Worm (Caenorhabditis elegans): ENCODE measurements around the gene F22B7.9.

The F22B7.9 gene

DNA sequence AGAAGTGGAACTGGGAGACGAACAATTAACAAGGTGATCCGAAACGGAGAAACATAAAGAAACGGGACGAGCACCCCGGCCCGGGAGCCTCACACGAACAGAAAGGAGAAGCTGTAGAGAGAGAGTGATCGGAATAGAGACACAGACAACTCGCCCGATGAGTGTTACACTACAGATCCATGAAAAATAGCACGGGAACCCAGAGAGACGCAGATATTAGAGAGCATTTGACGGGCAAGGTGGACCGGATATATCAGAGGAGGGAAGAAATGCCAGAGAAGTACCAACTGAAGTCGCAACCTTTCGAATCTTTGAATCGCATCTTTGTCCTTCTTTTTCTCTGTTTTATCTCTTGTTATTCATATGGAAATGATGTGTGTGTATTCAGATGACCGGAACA lies 30.7 kb upstream of the F22B7.9 start, which contains the start of gene anmt-1:
Gene anmt-1 (plus strand): TSS at position 388 of the 400 bp plus-strand sequence.
- no peak for TF ChIP-seq hlh-30 (tag; optimal IDR thresholded peaks at IDR 0.05; ENCODE audit: insufficient read depth)
- TF ChIP-seq hlh-11 (tag; optimal IDR thresholded peaks at IDR 0.05): no peak
- peak; percentile 45 for TF ChIP-seq mes-2 (tag; optimal IDR thresholded peaks at IDR 0.05; ENCODE audit: poor library complexity, severe bottlenecking)

DNA sequence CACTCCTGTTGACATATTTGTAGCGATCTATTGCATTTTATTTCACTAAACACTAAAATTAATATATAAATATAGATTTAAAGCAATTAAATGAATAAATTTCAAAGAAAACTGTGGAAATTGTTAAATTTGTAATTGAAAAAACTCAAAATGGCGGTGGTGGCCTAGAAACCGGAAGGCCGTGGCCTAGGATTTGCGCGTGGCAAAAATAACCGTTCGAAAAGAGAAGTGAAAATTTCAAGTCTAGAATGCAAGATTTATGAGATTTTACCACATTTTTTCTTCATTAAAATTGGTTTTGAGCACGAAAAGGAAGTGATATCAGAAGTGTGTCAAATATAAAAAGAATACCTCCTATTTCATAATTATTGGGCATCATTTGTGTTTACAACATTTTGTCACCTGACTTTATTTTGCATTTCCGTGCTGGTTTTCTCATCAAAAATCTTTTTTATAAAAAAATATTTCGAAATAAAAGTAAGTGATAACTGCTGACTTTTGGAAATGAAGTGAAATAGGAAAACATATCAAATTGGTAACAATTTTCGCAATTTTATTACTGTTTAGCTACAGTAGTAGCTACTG lies 30.0 kb upstream of the F22B7.9 start, which contains the start of gene fli-1:
Gene fli-1 (minus strand): TSS at position 58 of the 585 bp plus-strand sequence.
- peak in 1 of 2 experiments; percentile 66 for TF ChIP-seq hif-1 (tag; optimal IDR thresholded peaks at IDR 0.05)
- TF ChIP-seq F49E8.2 (tag; optimal IDR thresholded peaks at IDR 0.05; ENCODE audit: borderline replicate concordance): no peak
- peak; percentile 60 for TF ChIP-seq lin-38 (GFP tag; IDR thresholded peaks at IDR 0.05)
- TF ChIP-seq mes-2 (tag; optimal IDR thresholded peaks at IDR 0.05; ENCODE audit: poor library complexity, severe bottlenecking): peak; percentile 94
- no peak for TF ChIP-seq daf-16 (GFP tag; optimal IDR thresholded peaks at IDR 0.05)
- peak; percentile 60 for TF ChIP-seq daf-16 (tag; optimal IDR thresholded peaks at IDR 0.05)
- 0 out of 2 replicates have a peak, but pooled peaks have one; percentile 27 for TF ChIP-seq Y48G9A.11 (GFP tag; IDR thresholded peaks at IDR 0.05)
- no peak for TF ChIP-seq sdz-12 (GFP tag; optimal IDR thresholded peaks at IDR 0.05)
- peak; percentile 22 for TF ChIP-seq hlh-30 (tag; optimal IDR thresholded peaks at IDR 0.05; ENCODE audit: insufficient read depth)
- TF ChIP-seq dpl-1 (GFP tag; optimal IDR thresholded peaks at IDR 0.05): peak; percentile 39
- TF ChIP-seq ztf-7 (tag; optimal IDR thresholded peaks at IDR 0.05): no peak
- peak; percentile 7 for TF ChIP-seq mep-1 (tag; optimal IDR thresholded peaks at IDR 0.05)
- TF ChIP-seq unc-130 (GFP tag; optimal IDR thresholded peaks at IDR 0.05): peak; percentile 90
- no peak for TF ChIP-seq nhr-41 (GFP tag; IDR thresholded peaks at IDR 0.05)
- peak in 1 of 2 experiments; percentile 35 for TF ChIP-seq lsy-2 (tag; optimal IDR thresholded peaks at IDR 0.05)

DNA sequence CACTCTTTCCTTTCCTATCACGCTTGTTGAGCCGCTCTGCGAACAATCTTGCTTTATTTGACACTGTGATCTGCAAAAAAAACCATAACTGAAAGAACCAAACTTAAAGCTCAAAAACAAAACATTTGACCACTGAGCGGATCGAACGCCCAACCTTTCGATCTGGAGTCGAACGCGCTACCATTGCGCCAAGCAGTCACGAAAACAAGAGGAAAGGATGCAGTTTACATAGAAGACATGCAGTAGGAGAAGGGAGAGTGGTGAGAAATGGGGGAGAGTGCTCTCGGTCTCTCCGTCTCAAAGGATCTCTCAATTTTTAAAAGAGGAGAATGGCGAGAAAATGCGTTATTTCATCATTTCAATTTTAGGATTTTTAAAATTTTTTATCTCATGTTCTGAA lies 24.6 kb upstream of the F22B7.9 start:
- TF ChIP-seq hlh-11 (tag; optimal IDR thresholded peaks at IDR 0.05) (peak; percentile 46), arid-1 (GFP tag; conservative IDR thresholded peaks at IDR 0.05) (peak; percentile 90), nhr-25 (tag; optimal IDR thresholded peaks at IDR 0.05; ENCODE audit: borderline replicate concordance, insufficient read depth) (no peak), snpc-1.2 (GFP tag; IDR thresholded peaks at IDR 0.05) (peak; percentile 80), lin-13 (GFP tag; optimal IDR thresholded peaks at IDR 0.05) (peak; percentile 72), nhr-10 (tag; optimal IDR thresholded peaks at IDR 0.05) (no peak), F37D6.2 (tag; optimal IDR thresholded peaks at IDR 0.05) (peak; percentile 50), zip-11 (GFP tag; IDR thresholded peaks at IDR 0.05) (0 out of 2 replicates have a peak, but pooled peaks have one; percentile 36), Y48G9A.11 (GFP tag; IDR thresholded peaks at IDR 0.05) (peak; percentile 81), Y5F2A.4 (GFP tag; optimal IDR thresholded peaks at IDR 0.05) (peak; percentile 41), mdl-1 (tag; optimal IDR thresholded peaks at IDR 0.05) (no peak), fos-1 (tag; optimal IDR thresholded peaks at IDR 0.05) (no peak), dve-1 (tag; optimal IDR thresholded peaks at IDR 0.05; ENCODE audit: insufficient read depth) (peak; percentile 58), skn-1 (tag; optimal IDR thresholded peaks at IDR 0.05) (no peak), zip-2 (tag; optimal IDR thresholded peaks at IDR 0.05) (peak; percentile 63), egl-27 (tag; optimal IDR thresholded peaks at IDR 0.05) (no peak), madf-9 (GFP tag; conservative IDR thresholded peaks at IDR 0.05) (peak; percentile 91), vab-7 (GFP tag; IDR thresholded peaks at IDR 0.05) (peak; percentile 90), mxl-2 (GFP tag; conservative IDR thresholded peaks at IDR 0.05) (peak; percentile 79), tag-97 (GFP tag; IDR thresholded peaks at IDR 0.05) (no peak), ces-1 (GFP tag; optimal IDR thresholded peaks at IDR 0.05) (no peak), nhr-76 (tag; optimal IDR thresholded peaks at IDR 0.05) (no peak), ctbp-1 (GFP tag; IDR thresholded peaks at IDR 0.05) (peak; percentile 90), lin-15B (tag; optimal IDR thresholded peaks at IDR 0.05) (no peak), ZK546.5 (tag; optimal IDR thresholded peaks at IDR 0.05) (no peak), F49E8.2 (tag; optimal IDR thresholded peaks at IDR 0.05; ENCODE audit: borderline replicate concordance) (peak; percentile 44), mxl-3 (GFP tag; optimal IDR thresholded peaks at IDR 0.05) (peak; percentile 62), lim-7 (GFP tag; IDR thresholded peaks at IDR 0.05) (peak; percentile 97), lin-38 (GFP tag; IDR thresholded peaks at IDR 0.05) (peak; percentile 84), F26F4.8 (GFP tag; conservative IDR thresholded peaks at IDR 0.05) (peak; percentile 94), spr-3 (GFP tag; optimal IDR thresholded peaks at IDR 0.05) (peak; percentile 54), aha-1 (tag) (peak; percentile 84), lin-39 (tag; optimal IDR thresholded peaks at IDR 0.05) (no peak), hif-1 (tag; optimal IDR thresholded peaks at IDR 0.05) (peak in 1 of 2 experiments; percentile 69)

Data from whole organism, L4 larva.